ENCODE assay signal across 1 fruit fly cellular context in the genomic region with DNA sequence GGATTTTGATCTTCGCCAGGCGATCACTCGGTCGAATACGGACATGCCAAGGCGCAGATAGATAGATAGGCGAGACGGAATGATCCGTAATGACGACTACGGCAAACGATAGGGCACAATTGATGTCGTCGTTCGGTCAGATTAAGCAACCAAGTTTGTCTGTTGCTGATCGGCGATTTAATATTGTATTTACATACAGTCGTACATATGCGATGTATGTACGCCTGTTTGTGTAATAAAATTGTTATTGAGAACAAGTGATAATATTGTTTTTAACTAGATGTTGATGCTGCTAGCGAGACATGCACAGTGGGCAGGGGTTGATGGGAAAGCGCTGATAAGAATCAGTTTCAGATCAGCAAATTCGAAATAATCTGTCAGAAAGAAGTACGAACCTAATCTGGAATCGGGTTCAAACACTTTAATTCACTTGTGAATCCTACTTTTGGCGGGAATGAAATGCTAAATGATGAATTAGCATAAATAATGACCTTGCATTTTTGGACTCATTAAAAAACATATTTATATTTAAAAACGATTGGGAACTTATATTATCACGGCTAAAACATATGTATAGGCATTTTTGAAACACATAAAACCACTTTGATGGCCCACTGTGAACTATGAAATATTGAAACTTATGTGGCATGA.
TF ChIP-seq lines count a peak whose summit lies in the region.

No protein-coding gene starts in this region.

TF ChIP-seq in whole organism, embryonic, 481 proteins besides CTCF, POLR2A, EP300 and RAD21 (continued from another document and continues in another):
- TF ChIP-seq Chrac-16 (GFP tag; optimal IDR thresholded peaks at IDR 0.05; lab: Kevin White, UChicago) (peak; percentile 2), CG34224 (GFP tag; IDR thresholded peaks at IDR 0.05; lab: Robert Waterston, UW; ENCODE audit: partially characterized antibody) (no peak), CG17612 (GFP tag; IDR thresholded peaks at IDR 0.05; lab: Robert Waterston, UW) (no peak), eve (GFP tag; optimal IDR thresholded peaks at IDR 0.05; lab: Kevin White, UChicago) (no peak), CG8089 (GFP tag; optimal IDR thresholded peaks at IDR 0.05; lab: Kevin White, UChicago) (no peak), mam (GFP tag; optimal IDR thresholded peaks at IDR 0.05; lab: Kevin White, UChicago) (no peak), CG9797 (GFP tag; optimal IDR thresholded peaks at IDR 0.05; lab: Kevin White, UChicago) (no peak), kah (GFP tag; optimal IDR thresholded peaks at IDR 0.05; lab: Kevin White, UChicago) (no peak), sim (GFP tag; IDR thresholded peaks at IDR 0.05; lab: Robert Waterston, UW) (no peak), ci (GFP tag; IDR thresholded peaks at IDR 0.05; lab: Robert Waterston, UW) (no peak), pho (GFP tag; optimal IDR thresholded peaks at IDR 0.05; lab: Kevin White, UChicago) (no peak), Bgb (GFP tag; IDR thresholded peaks at IDR 0.05; lab: Robert Waterston, UW; ENCODE audit: partially characterized antibody) (no peak), NC2α (GFP tag; optimal IDR thresholded peaks at IDR 0.05; lab: Kevin White, UChicago) (no peak), Hand (GFP tag; optimal IDR thresholded peaks at IDR 0.05; lab: Kevin White, UChicago) (no peak), CG12744 (GFP tag; optimal IDR thresholded peaks at IDR 0.05; lab: Kevin White, UChicago) (no peak), Antp (GFP tag; optimal IDR thresholded peaks at IDR 0.05; lab: Kevin White, UChicago) (no peak), gcm (GFP tag; optimal IDR thresholded peaks at IDR 0.05; lab: Kevin White, UChicago) (no peak), sd (tag; optimal IDR thresholded peaks at IDR 0.05; lab: Kevin White, UChicago) (no peak), Atf6 (GFP tag; IDR thresholded peaks at IDR 0.05; lab: Robert Waterston, UW) (no peak), chinmo (GFP tag; IDR thresholded peaks at IDR 0.05; lab: Robert Waterston, UW; ENCODE audit: partially characterized antibody) (no peak), Eip74EF (GFP tag; optimal IDR thresholded peaks at IDR 0.05; lab: Kevin White, UChicago) (no peak), CG11247 (GFP tag; IDR thresholded peaks at IDR 0.05; lab: Robert Waterston, UW) (no peak), CG33557 (GFP tag; optimal IDR thresholded peaks at IDR 0.05; lab: Kevin White, UChicago) (no peak), CG11696 (GFP tag; IDR thresholded peaks at IDR 0.05; lab: Robert Waterston, UW) (no peak), caup (GFP tag; optimal IDR thresholded peaks at IDR 0.05; lab: Kevin White, UChicago; ENCODE audit: severe bottlenecking) (no peak), CG12236 (GFP tag; optimal IDR thresholded peaks at IDR 0.05; lab: Kevin White, UChicago) (no peak), Myb (GFP tag; optimal IDR thresholded peaks at IDR 0.05; lab: Kevin White, UChicago) (no peak), klu (GFP tag; IDR thresholded peaks at IDR 0.05; lab: Robert Waterston, UW) (no peak), crp (GFP tag; optimal IDR thresholded peaks at IDR 0.05; lab: Kevin White, UChicago) (no peak), CG3838 (GFP tag; optimal IDR thresholded peaks at IDR 0.05; lab: Kevin White, UChicago) (no peak), E2f2 (GFP tag; IDR thresholded peaks at IDR 0.05; lab: Robert Waterston, UW) (no peak), MBD-R2 (GFP tag; IDR thresholded peaks at IDR 0.05; lab: Robert Waterston, UW) (no peak), bbx (GFP tag; IDR thresholded peaks at IDR 0.05; lab: Robert Waterston, UW; ENCODE audit: partially characterized antibody) (no peak), dan (GFP tag; IDR thresholded peaks at IDR 0.05; lab: Robert Waterston, UW) (no peak), Xrp1 (GFP tag; IDR thresholded peaks at IDR 0.05; lab: Robert Waterston, UW) (no peak), eyg (GFP tag; optimal IDR thresholded peaks at IDR 0.05; lab: Kevin White, UChicago) (no peak), twi (tag; optimal IDR thresholded peaks at IDR 0.05; lab: Kevin White, UChicago) (no peak), HLHmδ (GFP tag; optimal IDR thresholded peaks at IDR 0.05; lab: Kevin White, UChicago) (no peak), CG4282 (GFP tag; optimal IDR thresholded peaks at IDR 0.05; lab: Kevin White, UChicago) (no peak), CG13624 (GFP tag; optimal IDR thresholded peaks at IDR 0.05; lab: Kevin White, UChicago) (no peak), CG6654 (GFP tag; optimal IDR thresholded peaks at IDR 0.05; lab: Kevin White, UChicago) (no peak), CG7839 (tag; optimal IDR thresholded peaks at IDR 0.05; lab: Kevin White, UChicago) (peak; percentile 37), CrebB (tag; optimal IDR thresholded peaks at IDR 0.05; lab: Kevin White, UChicago) (no peak), Six4 (GFP tag; optimal IDR thresholded peaks at IDR 0.05; lab: Kevin White, UChicago) (no peak), Atf3 (GFP tag; optimal IDR thresholded peaks at IDR 0.05; lab: Kevin White, UChicago) (no peak), Aef1 (GFP tag; IDR thresholded peaks at IDR 0.05; lab: Robert Waterston, UW) (no peak), PHDP (tag; optimal IDR thresholded peaks at IDR 0.05; lab: Kevin White, UChicago) (no peak), CG34422 (GFP tag; IDR thresholded peaks at IDR 0.05; lab: Robert Waterston, UW) (no peak), CG2712 (tag; optimal IDR thresholded peaks at IDR 0.05; lab: Kevin White, UChicago) (peak; percentile 4), CG18599 (GFP tag; optimal IDR thresholded peaks at IDR 0.05; lab: Kevin White, UChicago) (peak; percentile 9), grn (GFP tag; optimal IDR thresholded peaks at IDR 0.05; lab: Kevin White, UChicago) (no peak), CG32532 (GFP tag; IDR thresholded peaks at IDR 0.05; lab: Robert Waterston, UW) (no peak), Awh (GFP tag; IDR thresholded peaks at IDR 0.05; lab: Robert Waterston, UW) (no peak), nerfin-2 (GFP tag; IDR thresholded peaks at IDR 0.05; lab: Robert Waterston, UW; ENCODE audit: partially characterized antibody) (no peak), scrt (GFP tag; optimal IDR thresholded peaks at IDR 0.05; lab: Kevin White, UChicago) (no peak), lmd (GFP tag; IDR thresholded peaks at IDR 0.05; lab: Robert Waterston, UW) (no peak), lilli (GFP tag; optimal IDR thresholded peaks at IDR 0.05; lab: Kevin White, UChicago) (no peak), tio (GFP tag; optimal IDR thresholded peaks at IDR 0.05; lab: Kevin White, UChicago) (no peak), CG7372 (GFP tag; IDR thresholded peaks at IDR 0.05; lab: Robert Waterston, UW) (no peak), CG17912 (GFP tag; optimal IDR thresholded peaks at IDR 0.05; lab: Kevin White, UChicago) (no peak), Nf-YB (GFP tag; optimal IDR thresholded peaks at IDR 0.05; lab: Kevin White, UChicago) (no peak), lbe (GFP tag; optimal IDR thresholded peaks at IDR 0.05; lab: Kevin White, UChicago) (no peak), CG12659 (GFP tag; optimal IDR thresholded peaks at IDR 0.05; lab: Kevin White, UChicago) (peak; percentile 0), CG12104 (GFP tag; optimal IDR thresholded peaks at IDR 0.05; lab: Kevin White, UChicago) (no peak), CG1602 (GFP tag; optimal IDR thresholded peaks at IDR 0.05; lab: Kevin White, UChicago) (no peak), CG32772 (GFP tag; IDR thresholded peaks at IDR 0.05; lab: Robert Waterston, UW) (no peak), CG1832 (GFP tag; optimal IDR thresholded peaks at IDR 0.05; lab: Kevin White, UChicago) (no peak), unc-4 (GFP tag; IDR thresholded peaks at IDR 0.05; lab: Robert Waterston, UW; ENCODE audit: partially characterized antibody) (no peak), CG10147 (GFP tag; optimal IDR thresholded peaks at IDR 0.05; lab: Kevin White, UChicago) (no peak), CG4854 (GFP tag; optimal IDR thresholded peaks at IDR 0.05; lab: Kevin White, UChicago) (no peak), Dek (tag; optimal IDR thresholded peaks at IDR 0.05; lab: Kevin White, UChicago) (no peak), org-1 (GFP tag; optimal IDR thresholded peaks at IDR 0.05; lab: Kevin White, UChicago) (no peak), inv (GFP tag; IDR thresholded peaks at IDR 0.05; lab: Robert Waterston, UW; ENCODE audit: partially characterized antibody) (no peak), CG4617 (GFP tag; optimal IDR thresholded peaks at IDR 0.05; lab: Kevin White, UChicago; ENCODE audit: borderline replicate concordance) (no peak), HmgD (GFP tag; optimal IDR thresholded peaks at IDR 0.05; lab: Kevin White, UChicago) (no peak), bcd (GFP tag; optimal IDR thresholded peaks at IDR 0.05; lab: Kevin White, UChicago) (peak; percentile 12), Doc2 (GFP tag; IDR thresholded peaks at IDR 0.05; lab: Robert Waterston, UW) (no peak), CG18619 (GFP tag; optimal IDR thresholded peaks at IDR 0.05; lab: Kevin White, UChicago) (no peak), Bteb2 (GFP tag; optimal IDR thresholded peaks at IDR 0.05; lab: Kevin White, UChicago) (no peak), CG16779 (GFP tag; IDR thresholded peaks at IDR 0.05; lab: Robert Waterston, UW) (no peak), fd3F (GFP tag; optimal IDR thresholded peaks at IDR 0.05; lab: Kevin White, UChicago) (no peak), Hmx (GFP tag; optimal IDR thresholded peaks at IDR 0.05; lab: Kevin White, UChicago) (no peak), sob (GFP tag; IDR thresholded peaks at IDR 0.05; lab: Robert Waterston, UW) (no peak), sisA (GFP tag; IDR thresholded peaks at IDR 0.05; lab: Robert Waterston, UW) (no peak), ara (GFP tag; IDR thresholded peaks at IDR 0.05; lab: Robert Waterston, UW) (0 out of 2 replicates have a peak, but pooled peaks have one; percentile 23), CG12155 (GFP tag; optimal IDR thresholded peaks at IDR 0.05; lab: Kevin White, UChicago) (no peak), CG11504 (tag; optimal IDR thresholded peaks at IDR 0.05; lab: Kevin White, UChicago) (no peak), slp2 (GFP tag; optimal IDR thresholded peaks at IDR 0.05; lab: Kevin White, UChicago) (no peak), Sry-δ (GFP tag; optimal IDR thresholded peaks at IDR 0.05; lab: Kevin White, UChicago) (no peak), CG1792 (GFP tag; optimal IDR thresholded peaks at IDR 0.05; lab: Kevin White, UChicago) (no peak), CG2875 (GFP tag; optimal IDR thresholded peaks at IDR 0.05; lab: Kevin White, UChicago) (no peak), pfk (GFP tag; optimal IDR thresholded peaks at IDR 0.05; lab: Kevin White, UChicago) (no peak), CoRest (tag; optimal IDR thresholded peaks at IDR 0.05; lab: Kevin White, UChicago) (peak; percentile 14), CG18011 (GFP tag; optimal IDR thresholded peaks at IDR 0.05; lab: Kevin White, UChicago) (no peak), vfl (GFP tag; optimal IDR thresholded peaks at IDR 0.05; lab: Kevin White, UChicago) (no peak), CG2678 (tag; optimal IDR thresholded peaks at IDR 0.05; lab: Kevin White, UChicago) (peak; percentile 33), esg (GFP tag; conservative IDR thresholded peaks at IDR 0.05; lab: Robert Waterston, UW) (no peak), CG7556 (GFP tag; optimal IDR thresholded peaks at IDR 0.05; lab: Kevin White, UChicago) (peak; percentile 25), CG14860 (GFP tag; IDR thresholded peaks at IDR 0.05; lab: Robert Waterston, UW; ENCODE audit: partially characterized antibody) (no peak), CG11560 (tag; IDR thresholded peaks at IDR 0.05; lab: Robert Waterston, UW) (no peak), CG11723 (GFP tag; optimal IDR thresholded peaks at IDR 0.05; lab: Kevin White, UChicago) (no peak), CG10654 (GFP tag; optimal IDR thresholded peaks at IDR 0.05; lab: Kevin White, UChicago) (no peak), h (optimal IDR thresholded peaks at IDR 0.05; lab: Kevin White, UChicago) (no peak), CG33213 (GFP tag; optimal IDR thresholded peaks at IDR 0.05; lab: Kevin White, UChicago) (no peak), slbo (GFP tag; IDR thresholded peaks at IDR 0.05; lab: Robert Waterston, UW) (no peak), ERR (GFP tag; optimal IDR thresholded peaks at IDR 0.05; lab: Kevin White, UChicago) (no peak), Drgx (GFP tag; IDR thresholded peaks at IDR 0.05; lab: Robert Waterston, UW) (no peak), sqz (GFP tag; optimal IDR thresholded peaks at IDR 0.05; lab: Kevin White, UChicago) (no peak), CkIIα-i1 (GFP tag; IDR thresholded peaks at IDR 0.05; lab: Robert Waterston, UW) (no peak), ems (GFP tag; optimal IDR thresholded peaks at IDR 0.05; lab: Kevin White, UChicago) (no peak), sens (GFP tag; lab: Kevin White, UChicago) (peak; percentile 66), CG14667 (GFP tag; IDR thresholded peaks at IDR 0.05; lab: Robert Waterston, UW) (no peak), CG10959 (GFP tag; IDR thresholded peaks at IDR 0.05; lab: Robert Waterston, UW) (no peak), Max (GFP tag; optimal IDR thresholded peaks at IDR 0.05; lab: Kevin White, UChicago) (no peak), Pdp1 (GFP tag; optimal IDR thresholded peaks at IDR 0.05; lab: Kevin White, UChicago) (peak in 1 of 2 experiments; percentile 3), Fer1 (GFP tag; optimal IDR thresholded peaks at IDR 0.05; lab: Kevin White, UChicago) (no peak), gfzf (GFP tag; optimal IDR thresholded peaks at IDR 0.05; lab: Kevin White, UChicago) (no peak), az2 (GFP tag; optimal IDR thresholded peaks at IDR 0.05; lab: Kevin White, UChicago) (no peak), CG15011 (GFP tag; optimal IDR thresholded peaks at IDR 0.05; lab: Kevin White, UChicago) (no peak), CG4707 (GFP tag; optimal IDR thresholded peaks at IDR 0.05; lab: Kevin White, UChicago) (no peak), sens-2 (GFP tag; IDR thresholded peaks at IDR 0.05; lab: Robert Waterston, UW) (no peak), CG15073 (GFP tag; optimal IDR thresholded peaks at IDR 0.05; lab: Kevin White, UChicago) (no peak), Trl (optimal IDR thresholded peaks at IDR 0.05; lab: Kevin White, UChicago) (no peak), Trl (GFP tag; optimal IDR thresholded peaks at IDR 0.05; lab: Kevin White, UChicago) (no peak), bigmax (GFP tag; optimal IDR thresholded peaks at IDR 0.05; lab: Kevin White, UChicago) (no peak), CG17568 (GFP tag; optimal IDR thresholded peaks at IDR 0.05; lab: Kevin White, UChicago) (no peak), CG31365 (tag; optimal IDR thresholded peaks at IDR 0.05; lab: Kevin White, UChicago) (no peak), CG1603 (tag; optimal IDR thresholded peaks at IDR 0.05; lab: Kevin White, UChicago) (no peak), tup (GFP tag; optimal IDR thresholded peaks at IDR 0.05; lab: Kevin White, UChicago) (no peak), CG11085 (GFP tag; IDR thresholded peaks at IDR 0.05; lab: Robert Waterston, UW) (no peak), ranshi (GFP tag; IDR thresholded peaks at IDR 0.05; lab: Robert Waterston, UW) (no peak), phol (tag; optimal IDR thresholded peaks at IDR 0.05; lab: Kevin White, UChicago) (peak; percentile 26)
